Worm (Caenorhabditis elegans) whole organism, L1 larva: ENCODE results near the gene sqst-3.

ENCODE experiments used
- blmp-1 ChIP-seq: fragments of 150-350 bp; optimal IDR thresholded peaks from 2 replicates; lab custom pipeline; 2014; ENCODE audit warnings: missing biosample characterization, missing genetic modification characterization
- fos-1 ChIP-seq: fragments of 150-350 bp; optimal IDR thresholded peaks from 2 replicates; lab custom pipeline; 2014; ENCODE audit warnings: missing biosample characterization, missing genetic modification characterization
- nhr-237 ChIP-seq: fragments of 150-350 bp; optimal IDR thresholded peaks from 2 replicates; lab custom pipeline; 2014; ENCODE audit warnings: missing biosample characterization, missing genetic modification characterization
- nhr-76 ChIP-seq: sonication (generic microtip); optimal IDR thresholded peaks from 2 replicates; lab custom pipeline; 2017; ENCODE audit warnings: missing biosample characterization, missing genetic modification characterization
- ztf-4 ChIP-seq: fragments of 150-350 bp; optimal IDR thresholded peaks from 2 replicates; lab custom pipeline; 2014; ENCODE audit warnings: missing biosample characterization, missing genetic modification characterization

- no peak for TF ChIP-seq fos-1
- no peak for TF ChIP-seq nhr-237
- no peak for TF ChIP-seq nhr-76 (tag; lab: Kevin White, UChicago)
- no peak for TF ChIP-seq blmp-1
- no peak for TF ChIP-seq ztf-4 (tag; lab: Kevin White, UChicago)
Observed at ce11 chrV:19253520-19253919, 22.9 kb downstream of the sqst-3 start, which contains the start of gene F21D9.4.
